Fruit fly (Drosophila melanogaster) S2 (cell line): ENCODE measurements around the gene Bet3.

Experiments used
- CG8478 ChIP-seq: fragments of >200 bp; optimal IDR thresholded peaks from 2 replicates; lab custom pipeline; 2018
- CTCF ChIP-seq, 2 experiments: fragments of >200 bp; optimal IDR thresholded peaks; 2 replicates each; lab custom pipeline; 2018

DNA sequence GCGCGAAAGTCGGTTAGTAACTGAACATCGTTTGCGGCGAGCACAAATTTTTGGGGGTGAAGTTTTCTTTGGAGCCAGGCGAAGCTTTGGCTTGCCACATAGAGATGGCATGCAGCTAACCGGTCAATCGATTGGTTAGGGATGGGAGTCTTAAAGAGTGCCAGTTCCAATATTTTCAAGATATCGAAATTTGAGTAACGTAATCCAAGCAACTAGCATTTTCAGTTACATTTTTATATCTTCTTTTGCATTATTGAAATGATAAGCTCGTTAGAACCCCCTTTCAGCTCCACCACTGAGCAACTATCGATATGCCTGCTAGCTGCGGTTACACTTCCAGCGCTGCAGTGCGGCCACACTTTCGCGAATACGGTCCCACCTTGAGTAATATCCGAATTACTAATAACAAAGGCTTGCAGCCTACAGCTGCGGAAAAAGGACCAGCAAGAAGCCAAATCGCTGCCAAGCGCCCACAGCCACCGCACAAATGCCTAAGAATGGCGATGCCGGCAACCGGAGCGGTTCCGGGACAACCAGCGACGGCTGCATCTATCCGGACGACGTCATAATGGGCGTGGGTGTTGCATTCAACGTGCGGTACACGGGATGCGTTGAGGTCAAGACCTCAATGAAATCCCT is 15.3 kb downstream of the Bet3 start, which contains the start of the genes Atat and Shc:
- no peak for TF ChIP-seq CG8478 (lab: Kevin White, UChicago)
- peak; percentile 11 to 53 for TF ChIP-seq CTCF (optimal IDR thresholded peaks at IDR 0.05; lab: Kevin White, UChicago)
